Worm (Caenorhabditis elegans) whole organism, late embryonic: ENCODE measurements around the gene nduv-3.

Experiments
- K09A11.1 ChIP-seq: sonication (generic microtip); optimal IDR thresholded peaks from 2 replicates; lab custom pipeline; 2017; ENCODE audit warnings: antibody characterized with exemption, mild to moderate bottlenecking, missing genetic modification characterization, missing compliant biosample characterization; ENCODE audit not compliant: insufficient read depth
- ama-1 ChIP-seq: fragments of 150-350 bp; optimal IDR thresholded peaks from 2 replicates; lab custom pipeline; 2014
- ceh-14 ChIP-seq: sonication (generic microtip); optimal IDR thresholded peaks from 2 replicates; lab custom pipeline; 2016; ENCODE audit warnings: missing genotype, missing genetic modification characterization, missing compliant biosample characterization
- ceh-18 ChIP-seq: sonication (generic microtip); optimal IDR thresholded peaks from 2 replicates; lab custom pipeline; 2016; ENCODE audit warnings: missing genetic modification characterization, missing compliant biosample characterization
- ceh-19 ChIP-seq: fragments of 200-800 bp; sonication (Bioruptor generic); optimal IDR thresholded peaks from 2 replicates; lab custom pipeline; 2018; ENCODE audit warnings: mild to moderate bottlenecking, missing genetic modification characterization, missing compliant biosample characterization
- ceh-2 ChIP-seq: sonication (generic microtip); optimal IDR thresholded peaks from 2 replicates; lab custom pipeline; 2016; ENCODE audit warnings: missing genotype, missing genetic modification characterization, missing compliant biosample characterization
- ceh-30 ChIP-seq: fragments of 150-350 bp; optimal IDR thresholded peaks from 2 replicates; lab custom pipeline; 2014; ENCODE audit warnings: missing biosample characterization, missing genetic modification characterization
- ceh-45 ChIP-seq: fragments of 200-800 bp; sonication (Bioruptor generic); IDR thresholded peaks from 2 replicates; pipeline ENCODE4 v1.3.6; 2022; ENCODE audit warnings: missing genetic modification reagents, missing genetic modification characterization, missing compliant biosample characterization
- ceh-6 ChIP-seq: fragments of 200-800 bp; sonication (Bioruptor generic); optimal IDR thresholded peaks from 2 replicates; lab custom pipeline; 2018; ENCODE audit warnings: mild to moderate bottlenecking, missing genetic modification characterization, missing compliant biosample characterization
- ceh-9 ChIP-seq: sonication (generic microtip); optimal IDR thresholded peaks from 2 replicates; lab custom pipeline; 2016; ENCODE audit warnings: mild to moderate bottlenecking, missing genetic modification characterization, inconsistent platforms, missing compliant biosample characterization
- che-1 ChIP-seq: sonication (generic microtip); optimal IDR thresholded peaks from 2 replicates; lab custom pipeline; 2016; ENCODE audit warnings: mild to moderate bottlenecking, missing genetic modification characterization, missing compliant biosample characterization
- dmd-4 ChIP-seq: sonication (generic microtip); optimal IDR thresholded peaks from 2 replicates; lab custom pipeline; 2016; ENCODE audit warnings: borderline replicate concordance, missing genetic modification characterization, missing compliant biosample characterization
- dve-1 ChIP-seq: sonication (generic microtip); optimal IDR thresholded peaks from 2 replicates; lab custom pipeline; 2017; ENCODE audit warnings: antibody characterized with exemption, mild to moderate bottlenecking, missing genetic modification characterization, missing compliant biosample characterization
- elt-2 ChIP-seq: sonication (generic microtip); optimal IDR thresholded peaks from 2 replicates; lab custom pipeline; 2016; ENCODE audit warnings: missing genetic modification reagents, missing genetic modification characterization, missing compliant biosample characterization
- elt-4 ChIP-seq: sonication (generic microtip); optimal IDR thresholded peaks from 2 replicates; lab custom pipeline; 2016; ENCODE audit warnings: missing genetic modification characterization, missing compliant biosample characterization
- eyg-1 ChIP-seq: sonication (generic microtip); optimal IDR thresholded peaks from 2 replicates; lab custom pipeline; 2016; ENCODE audit warnings: missing genotype, missing genetic modification characterization, missing compliant biosample characterization
- fax-1 ChIP-seq: sonication (generic microtip); optimal IDR thresholded peaks from 2 replicates; lab custom pipeline; 2016; ENCODE audit warnings: missing genotype, missing genetic modification characterization, missing compliant biosample characterization
- fkh-10 ChIP-seq: fragments of 150-350 bp; optimal IDR thresholded peaks from 2 replicates; lab custom pipeline; 2014; ENCODE audit warnings: missing biosample characterization, missing genetic modification reagents, missing genetic modification characterization
- hlh-13 ChIP-seq: fragments of 200-800 bp; sonication (Bioruptor generic); optimal IDR thresholded peaks from 2 replicates; lab custom pipeline; 2018; ENCODE audit warnings: mild to moderate bottlenecking, missing genetic modification characterization, missing compliant biosample characterization
- hlh-15 ChIP-seq: sonication (generic microtip); optimal IDR thresholded peaks from 2 replicates; lab custom pipeline; 2016; ENCODE audit warnings: missing genetic modification characterization, missing compliant biosample characterization
- hlh-6 ChIP-seq: sonication (generic microtip); optimal IDR thresholded peaks from 2 replicates; lab custom pipeline; 2016; ENCODE audit warnings: missing genotype, missing genetic modification characterization, missing compliant biosample characterization
- hlh-8 ChIP-seq: sonication (generic microtip); optimal IDR thresholded peaks from 2 replicates; lab custom pipeline; 2016; ENCODE audit warnings: missing genotype, missing genetic modification characterization, missing compliant biosample characterization
- lin-11 ChIP-seq: fragments of 200-800 bp; sonication (Bioruptor generic); optimal IDR thresholded peaks from 2 replicates; lab custom pipeline; 2018; ENCODE audit warnings: mild to moderate bottlenecking, missing genetic modification characterization, missing compliant biosample characterization
- nfya-1 ChIP-seq: sonication (generic microtip); optimal IDR thresholded peaks from 2 replicates; lab custom pipeline; 2017; ENCODE audit warnings: missing genetic modification characterization, mild to moderate bottlenecking, missing compliant biosample characterization, antibody characterized with exemption, moderate library complexity
- nhr-11 ChIP-seq: fragments of 150-350 bp; optimal IDR thresholded peaks from 2 replicates; lab custom pipeline; 2014; ENCODE audit warnings: missing biosample characterization, missing genetic modification characterization
- odd-2 ChIP-seq: sonication (generic microtip); optimal IDR thresholded peaks from 2 replicates; lab custom pipeline; 2017; ENCODE audit warnings: antibody characterized with exemption, mild to moderate bottlenecking, missing genetic modification characterization, missing compliant biosample characterization
- pag-3 ChIP-seq: sonication (generic microtip); optimal IDR thresholded peaks from 2 replicates; lab custom pipeline; 2016; ENCODE audit warnings: missing compliant biosample characterization, missing genetic modification characterization, borderline replicate concordance
- pat-9 ChIP-seq: fragments of 200-800 bp; sonication (Bioruptor generic); optimal IDR thresholded peaks from 2 replicates; lab custom pipeline; 2018; ENCODE audit warnings: mild to moderate bottlenecking, missing genetic modification characterization, moderate library complexity, missing compliant biosample characterization
- pax-1 ChIP-seq: fragments of 150-350 bp; optimal IDR thresholded peaks from 2 replicates; lab custom pipeline; 2014; ENCODE audit warnings: missing biosample characterization, missing genetic modification characterization
- pha-2 ChIP-seq: sonication (generic microtip); optimal IDR thresholded peaks from 2 replicates; lab custom pipeline; 2017; ENCODE audit warnings: mild to moderate bottlenecking, missing genetic modification characterization, missing compliant biosample characterization
- pha-4 ChIP-seq: fragments of 150-350 bp; optimal IDR thresholded peaks from 2 replicates; lab custom pipeline; 2018; ENCODE audit warnings: missing biosample characterization, missing genetic modification reagents, missing genetic modification characterization
- pros-1 ChIP-seq: fragments of 150-350 bp; optimal IDR thresholded peaks from 2 replicates; lab custom pipeline; 2014; ENCODE audit warnings: missing biosample characterization, missing genetic modification reagents, missing genetic modification characterization
- rnt-1 ChIP-seq: sonication (generic microtip); optimal IDR thresholded peaks from 2 replicates; lab custom pipeline; 2016; ENCODE audit warnings: missing genetic modification characterization, missing compliant biosample characterization
- sdc-2 ChIP-seq: sonication (generic microtip); optimal IDR thresholded peaks from 2 replicates; lab custom pipeline; 2016; ENCODE audit warnings: missing genotype, missing genetic modification characterization, missing compliant biosample characterization
- sox-2 ChIP-seq: fragments of 200-800 bp; sonication (Bioruptor generic); IDR thresholded peaks from 2 replicates; pipeline ENCODE4 v1.3.6; 2022; ENCODE audit warnings: missing genetic modification reagents, missing genetic modification characterization, missing compliant biosample characterization
- sox-4 ChIP-seq: sonication (generic microtip); optimal IDR thresholded peaks from 2 replicates; lab custom pipeline; 2017; ENCODE audit warnings: mild to moderate bottlenecking, missing genetic modification characterization, inconsistent platforms, missing compliant biosample characterization
- syd-9 ChIP-seq: sonication (generic microtip); optimal IDR thresholded peaks from 2 replicates; lab custom pipeline; 2016; ENCODE audit warnings: mild to moderate bottlenecking, missing genetic modification characterization, moderate library complexity, missing compliant biosample characterization
- tbx-7 ChIP-seq: sonication (generic microtip); optimal IDR thresholded peaks from 2 replicates; lab custom pipeline; 2016; ENCODE audit warnings: missing genotype, missing genetic modification characterization, missing compliant biosample characterization
- ttx-3 ChIP-seq: sonication (generic microtip); optimal IDR thresholded peaks from 2 replicates; lab custom pipeline; 2016; ENCODE audit warnings: missing genetic modification reagents, missing genetic modification characterization, missing compliant biosample characterization
- unc-3 ChIP-seq, 2 experiments: fragments of 200-800 bp in 1 of 2; sonication (Bioruptor generic) in 1 of 2; sonication (generic microtip) in 1 of 2; conservative IDR thresholded peaks in 1 of 2; optimal IDR thresholded peaks in 1 of 2; 2 replicates each; pipeline versions ENCODE4 v1.3.6 to Lab custom; 2016 to 2022; ENCODE audit warnings: missing compliant biosample characterization in 2 of 2, missing genetic modification characterization in 2 of 2, missing genetic modification reagents in 1 of 2
- unc-42 ChIP-seq: sonication (generic microtip); optimal IDR thresholded peaks from 2 replicates; lab custom pipeline; 2016; ENCODE audit warnings: missing genotype, missing genetic modification characterization, missing compliant biosample characterization
- unc-55 ChIP-seq: sonication (generic microtip); optimal IDR thresholded peaks from 2 replicates; lab custom pipeline; 2017; ENCODE audit warnings: missing biosample characterization, missing genetic modification reagents, missing genetic modification characterization
- ztf-16 ChIP-seq: sonication (generic microtip); optimal IDR thresholded peaks from 2 replicates; lab custom pipeline; 2017; ENCODE audit warnings: missing genetic modification characterization, missing compliant biosample characterization

The nduv-3 gene

DNA sequence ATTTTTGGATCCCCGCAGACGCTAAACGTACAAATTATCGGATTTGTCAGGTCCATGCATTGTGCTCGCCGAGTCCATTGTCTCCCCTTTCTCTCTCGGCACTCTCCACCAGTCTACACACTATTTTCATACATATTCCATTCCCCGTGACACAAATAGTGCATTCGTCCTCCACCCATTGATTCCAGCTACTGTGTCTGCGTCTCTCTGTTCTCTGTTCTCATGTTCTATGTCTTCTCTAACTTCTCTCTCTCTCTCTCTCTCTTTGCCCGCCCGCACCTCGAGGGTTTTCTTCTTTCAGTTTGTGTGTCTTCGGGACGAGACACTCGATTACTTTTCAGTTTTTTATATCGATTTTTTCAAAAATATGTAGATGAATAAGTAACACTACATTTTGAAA is 41.5 kb upstream of the nduv-3 start (continued):
- TF ChIP-seq pax-1 (tag; lab: Kevin White, UChicago) = no peak
- peak; percentile 26 for TF ChIP-seq rnt-1 (tag; lab: Kevin White, UChicago)
- TF ChIP-seq nfya-1 = peak; percentile 83
- TF ChIP-seq ceh-45 (GFP tag; lab: Robert Waterston, UW) = no peak
- no peak for TF ChIP-seq sdc-2 (tag; lab: Kevin White, UChicago)
- TF ChIP-seq ceh-2 (tag; lab: Kevin White, UChicago) = no peak
- TF ChIP-seq hlh-13 (GFP tag; lab: Kevin White, UChicago) = no peak
- TF ChIP-seq odd-2 (tag; lab: Kevin White, UChicago) = no peak
- TF ChIP-seq sox-2 = peak; percentile 87
- TF ChIP-seq unc-3 (GFP tag; conservative IDR thresholded peaks at IDR 0.05; lab: Robert Waterston, UW) = no peak
- TF ChIP-seq unc-3 (tag; optimal IDR thresholded peaks at IDR 0.05; lab: Kevin White, UChicago) = no peak
- TF ChIP-seq ama-1 (lab: Kevin White, UChicago) = no peak
- no peak for TF ChIP-seq pha-4 (tag; lab: Kevin White, UChicago)
- TF ChIP-seq nhr-11 (tag; lab: Kevin White, UChicago) = no peak
- TF ChIP-seq unc-42 (tag; lab: Kevin White, UChicago) = peak; percentile 66
- no peak for TF ChIP-seq elt-4 (tag; lab: Kevin White, UChicago)
- TF ChIP-seq pat-9 (tag; lab: Kevin White, UChicago) = no peak

DNA sequence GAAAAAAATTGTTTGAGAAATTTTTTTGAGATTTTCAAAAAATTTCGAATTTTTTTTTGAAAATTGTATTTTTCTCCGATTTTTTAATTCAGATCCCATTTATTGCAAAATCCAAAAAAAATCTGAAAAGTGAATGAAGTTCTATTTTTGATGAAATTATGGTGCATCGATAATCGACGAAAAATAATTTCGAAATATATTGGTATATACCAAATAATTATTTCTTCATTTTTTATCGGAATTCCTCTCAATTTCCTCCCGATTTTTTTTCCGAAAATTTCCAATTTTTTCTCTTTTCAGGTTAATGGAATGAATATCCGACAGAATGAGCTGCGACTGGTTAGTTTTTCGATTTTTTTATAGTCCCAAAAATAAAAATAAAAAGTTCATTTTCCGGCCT is 40.3 kb upstream of the nduv-3 start, which contains the start of gene epg-9:
epg-9 (plus strand) TSS at position 301 of the 400 bp plus-strand sequence.
- TF ChIP-seq lin-11 (tag; lab: Kevin White, UChicago) (no peak), sox-4 (tag; lab: Kevin White, UChicago) (no peak)
- TF ChIP-seq, all 69 proteins: peak for 0

DNA sequence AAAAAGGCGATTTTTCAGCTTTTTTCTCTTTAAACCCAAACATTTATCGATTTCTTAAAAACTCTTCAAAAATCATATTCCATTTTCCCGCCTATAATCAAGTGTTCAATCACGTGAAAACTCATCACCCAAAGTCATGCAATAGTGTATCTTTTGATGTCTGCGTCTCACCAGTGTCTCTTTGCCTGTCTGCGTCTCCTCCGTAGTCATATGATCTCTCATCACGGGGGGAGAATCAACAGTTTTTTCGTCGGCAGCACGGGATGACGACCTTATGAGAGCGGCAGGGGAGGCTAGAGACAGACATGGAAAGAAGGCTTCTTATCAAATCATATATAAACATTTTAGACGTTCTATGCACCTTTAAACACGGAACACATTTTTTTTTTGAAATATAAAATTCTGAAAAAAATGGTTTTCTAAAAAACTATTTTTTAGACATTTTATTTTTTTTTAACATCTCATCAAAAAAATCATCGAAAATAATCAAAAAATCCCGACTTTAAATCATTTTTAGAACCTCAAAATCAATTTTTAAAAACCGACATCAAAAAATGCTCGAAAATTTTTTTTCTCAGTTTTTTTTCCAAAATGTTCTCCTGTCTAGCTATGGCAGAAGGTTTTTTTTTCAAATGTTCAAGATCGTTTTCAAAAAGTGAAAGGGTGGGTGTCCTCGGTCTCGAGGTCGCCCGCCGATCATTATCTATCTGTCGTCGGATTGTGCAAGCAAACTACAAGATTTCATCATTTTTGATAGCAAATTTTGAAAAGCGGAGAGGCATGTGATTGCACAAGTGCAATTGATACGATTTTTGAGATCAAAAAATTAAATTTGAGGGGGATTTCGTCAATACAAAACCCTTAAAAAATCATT is 38.9 kb upstream of the nduv-3 start:
- TF ChIP-seq fkh-10 (no peak), ttx-3 (no peak), unc-55 (GFP tag; lab: Kevin White, UChicago) (peak; percentile 95), pros-1 (tag; lab: Kevin White, UChicago) (peak; percentile 46), ceh-19 (no peak), pag-3 (tag; lab: Kevin White, UChicago) (no peak), hlh-6 (tag; lab: Kevin White, UChicago) (no peak), ceh-9 (tag; lab: Kevin White, UChicago) (no peak), che-1 (tag; lab: Kevin White, UChicago) (no peak), elt-4 (tag; lab: Kevin White, UChicago) (no peak), ceh-6 (no peak), ceh-30 (tag; lab: Kevin White, UChicago) (peak; percentile 30), pat-9 (tag; lab: Kevin White, UChicago) (no peak), hlh-15 (tag; lab: Kevin White, UChicago) (no peak), ceh-45 (GFP tag; lab: Robert Waterston, UW) (no peak), rnt-1 (tag; lab: Kevin White, UChicago) (no peak), dmd-4 (tag; lab: Kevin White, UChicago) (no peak), fax-1 (tag; lab: Kevin White, UChicago) (no peak), K09A11.1 (tag; lab: Kevin White, UChicago) (peak; percentile 32), unc-42 (tag; lab: Kevin White, UChicago) (no peak), lin-11 (tag; lab: Kevin White, UChicago) (no peak), nfya-1 (peak; percentile 81), hlh-8 (no peak), tbx-7 (no peak), pha-2 (tag; lab: Kevin White, UChicago) (peak; percentile 17), ceh-18 (tag; lab: Kevin White, UChicago) (peak; percentile 80), nhr-11 (tag; lab: Kevin White, UChicago) (no peak), dve-1 (peak; percentile 60), sox-4 (tag; lab: Kevin White, UChicago) (no peak), pax-1 (tag; lab: Kevin White, UChicago) (peak; percentile 65), syd-9 (tag; lab: Kevin White, UChicago) (no peak), unc-3 (GFP tag; conservative IDR thresholded peaks at IDR 0.05; lab: Robert Waterston, UW) (no peak), unc-3 (tag; optimal IDR thresholded peaks at IDR 0.05; lab: Kevin White, UChicago) (no peak), eyg-1 (tag; lab: Kevin White, UChicago) (no peak), ztf-16 (tag; lab: Kevin White, UChicago) (no peak), elt-2 (tag; lab: Kevin White, UChicago) (peak; percentile 69), ama-1 (lab: Kevin White, UChicago) (no peak), sox-2 (no peak), ceh-14 (no peak), odd-2 (tag; lab: Kevin White, UChicago) (no peak)
